Worm (Caenorhabditis elegans): ENCODE results near the gene inx-6.

DNA sequence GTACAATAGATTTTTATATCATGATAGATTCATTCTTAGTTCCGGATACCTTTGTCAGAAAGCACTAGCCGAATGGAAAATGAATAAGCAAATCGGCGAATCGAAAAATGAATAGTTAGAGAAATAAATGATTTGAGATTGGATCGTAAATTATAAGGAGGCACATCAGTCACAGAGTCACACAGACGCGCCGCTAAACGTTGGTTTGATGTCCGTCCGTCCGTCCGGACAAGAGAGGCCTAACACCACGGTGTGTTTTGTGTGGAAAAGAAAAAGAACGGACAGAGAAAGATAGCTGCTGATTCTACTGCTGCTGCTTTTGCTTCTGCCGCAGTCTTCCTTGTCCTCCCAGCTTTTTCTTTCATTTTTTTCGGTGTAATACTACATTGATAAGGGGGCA, 45.4 kb upstream of the inx-6 start:
- no peak for TF ChIP-seq him-1 (tag; optimal IDR thresholded peaks at IDR 0.05)
- no peak for TF ChIP-seq W03F9.2 (tag; optimal IDR thresholded peaks at IDR 0.05)

Measured in whole organism, L4/young adult.